Worm (Caenorhabditis elegans): ENCODE measurements around the gene Y57A10C.9.

DNA sequence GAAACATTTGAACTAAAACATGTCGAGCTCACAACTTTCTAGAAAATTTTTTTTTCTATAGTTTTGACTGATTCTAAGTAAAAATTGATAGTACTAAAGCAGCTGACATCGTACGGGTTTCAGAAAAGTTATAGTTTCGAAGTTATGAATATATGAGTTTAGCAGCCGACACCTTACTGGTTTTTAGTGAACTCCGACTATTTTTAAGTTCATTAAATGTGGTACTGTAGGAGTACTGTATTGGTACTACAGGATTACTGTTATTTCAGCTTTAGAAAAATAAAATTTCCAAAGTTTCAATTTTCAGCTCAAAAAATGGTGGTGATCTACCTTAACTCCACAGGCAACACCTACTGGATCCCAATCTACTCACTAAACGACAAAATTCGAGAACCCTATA is 27.2 kb upstream of the Y57A10C.9 start, which contains the start of gene sre-37:
- TF ChIP-seq Y22D7AL.16 (tag; optimal IDR thresholded peaks at IDR 0.05) (no peak), lim-6 (tag; optimal IDR thresholded peaks at IDR 0.05) (no peak), ceh-22 (tag; optimal IDR thresholded peaks at IDR 0.05) (no peak), nfya-1 (tag; optimal IDR thresholded peaks at IDR 0.05) (no peak), sox-4 (tag; optimal IDR thresholded peaks at IDR 0.05) (no peak), K09A11.1 (tag; optimal IDR thresholded peaks at IDR 0.05; ENCODE audit: insufficient read depth) (no peak), ztf-16 (tag; optimal IDR thresholded peaks at IDR 0.05) (no peak), tbx-2 (tag; optimal IDR thresholded peaks at IDR 0.05) (no peak), ceh-2 (tag; optimal IDR thresholded peaks at IDR 0.05) (no peak), unc-3 (GFP tag; conservative IDR thresholded peaks at IDR 0.05) (no peak), unc-3 (tag; optimal IDR thresholded peaks at IDR 0.05) (no peak), elt-2 (tag; optimal IDR thresholded peaks at IDR 0.05) (no peak), F13H6.1 (tag; optimal IDR thresholded peaks at IDR 0.05) (no peak), pha-4 (tag; optimal IDR thresholded peaks at IDR 0.05) (no peak)

Measured in whole organism, late embryonic.